Worm (Caenorhabditis elegans): ENCODE data around the gene rfs-1.

- TF ChIP-seq fkh-4 (tag; optimal IDR thresholded peaks at IDR 0.05; ENCODE audit: borderline replicate concordance) (no peak), ceh-8 (GFP tag; optimal IDR thresholded peaks at IDR 0.05) (no peak), tbx-2 (tag; optimal IDR thresholded peaks at IDR 0.05) (no peak), fkh-10 (GFP tag; optimal IDR thresholded peaks at IDR 0.05) (no peak), sox-4 (tag; optimal IDR thresholded peaks at IDR 0.05) (no peak), unc-98 (GFP tag; IDR thresholded peaks at IDR 0.05) (no peak), nhr-12 (tag; optimal IDR thresholded peaks at IDR 0.05) (no peak), mab-9 (GFP tag; IDR thresholded peaks at IDR 0.05) (no peak), egl-27 (tag; optimal IDR thresholded peaks at IDR 0.05) (no peak), nhr-11 (tag; optimal IDR thresholded peaks at IDR 0.05) (no peak), nhr-237 (tag; optimal IDR thresholded peaks at IDR 0.05) (no peak), nhr-85 (tag) (no peak), nhr-77 (tag; optimal IDR thresholded peaks at IDR 0.05) (no peak), skn-1 (tag; optimal IDR thresholded peaks at IDR 0.05) (no peak)
Measured at ce11 chrIII:8271676-8272225, 45.5 kb downstream of the rfs-1 start, which contains the start of the genes mps-4 and F09G8.10.

Data from whole organism, L1 larva.